Fruit fly (Drosophila melanogaster): Measurements from ENCODE around the gene CG43759.

The CG43759 gene

dm6 chrX:18974625-18975024, 44.5 kb downstream of the CG43759 start:
- TF ChIP-seq CG12605 (GFP tag; IDR thresholded peaks at IDR 0.05) = no peak
- TF ChIP-seq EcR (GFP tag; optimal IDR thresholded peaks at IDR 0.05) = peak; percentile 77
- TF ChIP-seq Ets98B (GFP tag; IDR thresholded peaks at IDR 0.05) = no peak
- TF ChIP-seq CG14655 (GFP tag; optimal IDR thresholded peaks at IDR 0.05) = no peak
- no peak for TF ChIP-seq CG15710 (tag; optimal IDR thresholded peaks at IDR 0.05)
- peak; percentile 3 for TF ChIP-seq gl (tag; optimal IDR thresholded peaks at IDR 0.05)

- peak; percentile 29; the same call in 1 of the 3 replicates for TF ChIP-seq fd96Ca (GFP tag; IDR thresholded peaks at IDR 0.05)
- no peak for TF ChIP-seq CG17806 (tag; optimal IDR thresholded peaks at IDR 0.05)
These were observed 50.2 kb downstream of the CG43759 start for dm6 chrX:18980215-18980786.

dm6 chrX:18985208-18985861, 55.2 kb downstream of the CG43759 start:
- TF ChIP-seq CG17806 (tag; optimal IDR thresholded peaks at IDR 0.05) (no peak), CG32121 (GFP tag; IDR thresholded peaks at IDR 0.05) (no peak), CG13204 (GFP tag; optimal IDR thresholded peaks at IDR 0.05) (no peak), CG8301 (tag; optimal IDR thresholded peaks at IDR 0.05) (no peak), D1 (tag; optimal IDR thresholded peaks at IDR 0.05) (no peak), CG14655 (GFP tag; optimal IDR thresholded peaks at IDR 0.05) (no peak), CG15710 (tag; optimal IDR thresholded peaks at IDR 0.05) (no peak)

DNA sequence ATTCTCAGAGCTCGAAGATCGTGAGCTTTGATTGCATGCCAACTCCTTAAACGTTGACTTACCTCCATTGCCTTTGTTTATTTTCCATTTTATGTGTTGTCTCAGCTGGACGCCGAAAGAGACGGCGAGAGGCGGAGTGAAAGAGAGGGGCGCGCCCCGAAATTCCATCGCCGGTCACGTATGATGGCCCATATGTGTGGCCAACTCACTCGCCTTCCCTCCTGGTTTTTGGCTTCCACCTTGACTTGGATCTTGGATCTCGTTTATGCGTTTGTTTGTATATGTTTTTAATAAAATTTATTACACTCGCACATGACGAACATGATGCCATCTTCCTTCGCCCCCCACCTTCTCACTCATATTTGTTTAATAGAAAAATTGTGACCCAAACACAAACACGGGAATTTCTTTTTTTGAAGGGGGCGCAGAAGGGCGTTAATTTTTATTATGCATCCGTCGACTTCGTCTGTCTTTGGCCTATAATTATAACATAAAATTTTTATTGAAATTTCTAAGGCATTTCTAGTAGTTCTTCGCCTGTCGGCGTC, 61.2 kb downstream of the CG43759 start:
- TF ChIP-seq Snoo (tag; optimal IDR thresholded peaks at IDR 0.05) (no peak), CG13204 (GFP tag; optimal IDR thresholded peaks at IDR 0.05) (no peak), CG12605 (GFP tag; IDR thresholded peaks at IDR 0.05) (no peak), CG8159 (tag; optimal IDR thresholded peaks at IDR 0.05) (no peak), CG17806 (tag; optimal IDR thresholded peaks at IDR 0.05) (no peak), CG15710 (tag; optimal IDR thresholded peaks at IDR 0.05) (no peak), CG32121 (GFP tag; IDR thresholded peaks at IDR 0.05) (no peak), CG10348 (GFP tag; IDR thresholded peaks at IDR 0.05) (no peak), CG9948 (tag; optimal IDR thresholded peaks at IDR 0.05) (no peak), Ets98B (GFP tag; IDR thresholded peaks at IDR 0.05) (no peak)

dm6 chrX:18992867-18993532, 62.9 kb downstream of the CG43759 start:
- no peak for TF ChIP-seq Pif1A (GFP tag; optimal IDR thresholded peaks at IDR 0.05)
- TF ChIP-seq fd96Ca (GFP tag; IDR thresholded peaks at IDR 0.05) = peak; percentile 21; the same call in 1 of the 3 replicates
- TF ChIP-seq CG12605 (GFP tag; IDR thresholded peaks at IDR 0.05) = no peak

dm6 chrX:18996671-18997070, 66.5 kb downstream of the CG43759 start:
- TF ChIP-seq CG10348 (GFP tag; IDR thresholded peaks at IDR 0.05) = no peak
- no peak for TF ChIP-seq gl (tag; optimal IDR thresholded peaks at IDR 0.05)

dm6 chrX:19004739-19005138, 74.6 kb downstream of the CG43759 start:
- TF ChIP-seq CG4496 (GFP tag; IDR thresholded peaks at IDR 0.05) (no peak), D1 (tag; optimal IDR thresholded peaks at IDR 0.05) (no peak)

dm6 chrX:19008882-19009281, 78.7 kb downstream of the CG43759 start:
- TF ChIP-seq Pif1B (GFP tag; optimal IDR thresholded peaks at IDR 0.05) (peak; percentile 40), CG8159 (tag; optimal IDR thresholded peaks at IDR 0.05) (no peak), fd96Ca (GFP tag; IDR thresholded peaks at IDR 0.05) (peak; percentile 78), Ets98B (GFP tag; IDR thresholded peaks at IDR 0.05) (peak; percentile 82), CG32121 (GFP tag; IDR thresholded peaks at IDR 0.05) (peak; percentile 54), CG9948 (tag; optimal IDR thresholded peaks at IDR 0.05) (peak; percentile 9), CG4496 (GFP tag; IDR thresholded peaks at IDR 0.05) (peak; percentile 72), CG12605 (GFP tag; IDR thresholded peaks at IDR 0.05) (peak; percentile 61), Pif1A (GFP tag; optimal IDR thresholded peaks at IDR 0.05) (peak; percentile 58), CG8301 (tag; optimal IDR thresholded peaks at IDR 0.05) (peak; percentile 46), CG17806 (tag; optimal IDR thresholded peaks at IDR 0.05) (no peak), rn (GFP tag; IDR thresholded peaks at IDR 0.05) (no peak), CG14655 (GFP tag; optimal IDR thresholded peaks at IDR 0.05) (peak; percentile 64), CG34367 (tag; optimal IDR thresholded peaks at IDR 0.05) (no peak)
